Worm (Caenorhabditis elegans): ENCODE measurements around the gene C18C4.7.
A peak's percentile ranks its signal among the peaks of the same experiment; 100 is the strongest.

ce11 chrV:5576008-5576407, 9.0 kb upstream of the C18C4.7 start:
- TF ChIP-seq lsy-12 (tag; optimal IDR thresholded peaks at IDR 0.05) (no peak), aly-2 (tag; optimal IDR thresholded peaks at IDR 0.05) (no peak), mml-1 (tag; optimal IDR thresholded peaks at IDR 0.05) (no peak), zag-1 (tag; optimal IDR thresholded peaks at IDR 0.05) (no peak), ceh-82 (tag; optimal IDR thresholded peaks at IDR 0.05) (peak; percentile 2)
